Worm (Caenorhabditis elegans) whole organism, L1 larva: ENCODE data around the gene tnt-3.

ENCODE experiments used
- F16B12.6 ChIP-seq: fragments of 150-350 bp; optimal IDR thresholded peaks from 2 replicates; lab custom pipeline; 2014; ENCODE audit warnings: missing biosample characterization, missing genetic modification characterization
- aly-2 ChIP-seq: fragments of 150-350 bp; optimal IDR thresholded peaks from 2 replicates; lab custom pipeline; 2014; ENCODE audit warnings: missing biosample characterization, missing genetic modification characterization
- blmp-1 ChIP-seq: fragments of 150-350 bp; optimal IDR thresholded peaks from 2 replicates; lab custom pipeline; 2014; ENCODE audit warnings: missing biosample characterization, missing genetic modification characterization
- ceh-8 ChIP-seq: fragments of 200-800 bp; sonication (Bioruptor generic); optimal IDR thresholded peaks from 2 replicates; lab custom pipeline; 2018; ENCODE audit warnings: mild to moderate bottlenecking, missing genetic modification characterization, moderate library complexity, missing compliant biosample characterization
- egl-27 ChIP-seq, 2 experiments: fragments of 150-350 bp in 1 of 2; sonication (generic microtip); optimal IDR thresholded peaks; 3 replicates each; lab custom pipeline; 2017 to 2018; ENCODE audit warnings: missing biosample characterization in 2 of 2, missing genetic modification characterization in 2 of 2, missing genetic modification reagents in 2 of 2
- hlh-4 ChIP-seq: sonication (generic microtip); optimal IDR thresholded peaks from 2 replicates; lab custom pipeline; 2016; ENCODE audit warnings: mild to moderate bottlenecking, missing genetic modification characterization, missing compliant biosample characterization
- lin-14 ChIP-seq: fragments of 200-800 bp; sonication (Bioruptor generic); optimal IDR thresholded peaks from 2 replicates; lab custom pipeline; 2018; ENCODE audit warnings: mild to moderate bottlenecking, missing genetic modification characterization, moderate library complexity, missing compliant biosample characterization
- lin-15B ChIP-seq: fragments of 150-350 bp; sonication (generic microtip); optimal IDR thresholded peaks from 3 replicates; lab custom pipeline; 2014; ENCODE audit warnings: missing biosample characterization, missing genetic modification characterization
- mep-1 ChIP-seq: fragments of 150-350 bp; optimal IDR thresholded peaks from 2 replicates; lab custom pipeline; 2014; ENCODE audit warnings: missing biosample characterization, missing genetic modification characterization
- nhr-12 ChIP-seq: sonication (generic microtip); optimal IDR thresholded peaks from 2 replicates; lab custom pipeline; 2017; ENCODE audit warnings: missing biosample characterization, missing genetic modification characterization
- skn-1 ChIP-seq: fragments of 150-350 bp; optimal IDR thresholded peaks from 2 replicates; lab custom pipeline; 2014; ENCODE audit warnings: missing biosample characterization, missing genetic modification characterization
- sptf-1 ChIP-seq: fragments of 150-350 bp; optimal IDR thresholded peaks from 2 replicates; lab custom pipeline; 2014; ENCODE audit warnings: missing biosample characterization, missing genetic modification characterization
- swsn-7 ChIP-seq: sonication (generic microtip); optimal IDR thresholded peaks from 2 replicates; lab custom pipeline; 2016; ENCODE audit warnings: missing genetic modification characterization, missing compliant biosample characterization
- unc-130 ChIP-seq: fragments of 150-350 bp; optimal IDR thresholded peaks from 2 replicates; lab custom pipeline; 2017; ENCODE audit warnings: missing biosample characterization, missing genetic modification characterization, inconsistent platforms

ce11 chrX:7952226-7953062 lies 7.5 kb upstream of the tnt-3 start:
- peak; percentile 98 for TF ChIP-seq blmp-1
- TF ChIP-seq lin-15B (tag; lab: Kevin White, UChicago), result no peak
- TF ChIP-seq mep-1, result no peak
- TF ChIP-seq F16B12.6, result no peak
- TF ChIP-seq nhr-12, result no peak
- TF ChIP-seq ceh-8 (GFP tag; lab: Kevin White, UChicago), result no peak
- TF ChIP-seq egl-27 (tag; optimal IDR thresholded peaks at IDR 0.05; lab: Kevin White, UChicago), result no peak
- TF ChIP-seq lin-14 (GFP tag; lab: Kevin White, UChicago), result peak; percentile 36
- no peak for TF ChIP-seq aly-2 (tag; lab: Kevin White, UChicago)
- TF ChIP-seq swsn-7 (tag; lab: Kevin White, UChicago), result peak; percentile 23
- no peak for TF ChIP-seq hlh-4 (tag; lab: Kevin White, UChicago)
- no peak for TF ChIP-seq sptf-1
- peak; percentile 62 for TF ChIP-seq unc-130
- no peak for TF ChIP-seq skn-1 (tag; lab: Kevin White, UChicago)
